Fruit fly (Drosophila melanogaster) whole organism, adult: ENCODE measurements around the gene RpS17.

Source experiments
- CG11617 ChIP-seq: fragments of 200-800 bp; sonication (Bioruptor generic); optimal IDR thresholded peaks from 2 replicates; lab custom pipeline; 2017; ENCODE audit warnings: mild to moderate bottlenecking, missing biosample characterization, missing genetic modification reagents, missing genetic modification characterization
- CG12768 ChIP-seq: fragments of 200-800 bp; sonication (Bioruptor generic); optimal IDR thresholded peaks from 2 replicates; lab custom pipeline; 2017; ENCODE audit warnings: missing biosample characterization, missing genetic modification characterization, mild to moderate bottlenecking, moderate library complexity, missing genetic modification reagents
- CG14711 ChIP-seq: fragments of 200-800 bp; sonication (Bioruptor generic); optimal IDR thresholded peaks from 2 replicates; lab custom pipeline; 2018; ENCODE audit warnings: missing biosample characterization, mild to moderate bottlenecking, missing genetic modification characterization, moderate library complexity
- CG1620 ChIP-seq: fragments of 200-800 bp; sonication (Bioruptor generic); optimal IDR thresholded peaks from 2 replicates; lab custom pipeline; 2016; ENCODE audit warnings: missing biosample characterization, missing genetic modification characterization
- CG33017 ChIP-seq: fragments of 200-800 bp; sonication (Bioruptor generic); optimal IDR thresholded peaks from 2 replicates; lab custom pipeline; 2018; ENCODE audit warnings: missing biosample characterization, mild to moderate bottlenecking, missing genetic modification characterization, moderate library complexity
- CG5204 ChIP-seq: fragments of 200-800 bp; sonication (Bioruptor generic); optimal IDR thresholded peaks from 2 replicates; lab custom pipeline; 2016; ENCODE audit warnings: missing biosample characterization, missing genetic modification characterization
- CG7045 ChIP-seq: fragments of 200-800 bp; sonication (Bioruptor generic); optimal IDR thresholded peaks from 2 replicates; lab custom pipeline; 2017; ENCODE audit warnings: missing biosample characterization, mild to moderate bottlenecking, missing genetic modification characterization
- CG7101 ChIP-seq: fragments of 200-800 bp; sonication (Bioruptor generic); optimal IDR thresholded peaks from 2 replicates; lab custom pipeline; 2018; ENCODE audit warnings: missing biosample characterization, mild to moderate bottlenecking, missing genetic modification characterization, moderate library complexity
- Clk ChIP-seq: fragments of 200-800 bp; sonication (Bioruptor generic); optimal IDR thresholded peaks from 2 replicates; lab custom pipeline; 2017; ENCODE audit warnings: missing biosample characterization, missing genetic modification characterization
- Crg-1 ChIP-seq: fragments of 200-800 bp; sonication (Bioruptor generic); optimal IDR thresholded peaks from 2 replicates; lab custom pipeline; 2016; ENCODE audit warnings: missing biosample characterization, missing genetic modification characterization
- Hr96 ChIP-seq: fragments of 200-800 bp; sonication (Bioruptor generic); optimal IDR thresholded peaks from 2 replicates; lab custom pipeline; 2016; ENCODE audit warnings: missing biosample characterization, missing genetic modification characterization
- Mnt ChIP-seq: fragments of 200-800 bp; sonication (Bioruptor generic); optimal IDR thresholded peaks from 2 replicates; lab custom pipeline; 2016; ENCODE audit warnings: missing biosample characterization, mild to moderate bottlenecking, missing genetic modification characterization
- bab1 ChIP-seq: fragments of 200-800 bp; sonication (Bioruptor generic); optimal IDR thresholded peaks from 3 replicates; lab custom pipeline; 2019; ENCODE audit warnings: missing biosample characterization, mild to moderate bottlenecking, missing genetic modification characterization, moderate library complexity
- cic ChIP-seq: fragments of 200-800 bp; sonication (Bioruptor generic); optimal IDR thresholded peaks from 2 replicates; lab custom pipeline; 2017; ENCODE audit warnings: missing biosample characterization, mild to moderate bottlenecking, missing genetic modification characterization, moderate library complexity
- cnc ChIP-seq, 2 experiments: fragments of >200 bp; optimal IDR thresholded peaks; 2 replicates each; lab custom pipeline; 2017
- kay ChIP-seq: fragments of 200-800 bp; sonication (Bioruptor generic); peaks from one replicate; lab custom pipeline; 2016; ENCODE audit warnings: missing biosample characterization, missing genetic modification characterization, borderline replicate concordance
- ovo ChIP-seq: fragments of 200-800 bp; sonication (Bioruptor generic); optimal IDR thresholded peaks from 2 replicates; lab custom pipeline; 2016; ENCODE audit warnings: missing biosample characterization, missing genetic modification characterization
- pad ChIP-seq: fragments of 200-800 bp; sonication (Bioruptor generic); optimal IDR thresholded peaks from 3 replicates; lab custom pipeline; 2017; ENCODE audit warnings: missing biosample characterization, missing genetic modification characterization, mild to moderate bottlenecking, moderate library complexity, missing genetic modification reagents
- tj ChIP-seq: fragments of 200-800 bp; sonication (Bioruptor generic); optimal IDR thresholded peaks from 3 replicates; lab custom pipeline; 2017; ENCODE audit warnings: missing biosample characterization, mild to moderate bottlenecking, missing genetic modification characterization, moderate library complexity
- toe ChIP-seq: fragments of 200-800 bp; sonication (Bioruptor generic); optimal IDR thresholded peaks from 2 replicates; lab custom pipeline; 2016; ENCODE audit warnings: missing biosample characterization, missing genetic modification characterization

The RpS17 gene

dm6 chr3L:9455819-9456388 is 26.3 kb upstream of the RpS17 start, which contains the start of the genes phol and CG3552:
Gene phol, minus strand, starts transcription at chr3L:9456281.
Gene CG3552, plus strand, starts transcription at chr3L:9456318.
- TF ChIP-seq cic = no peak
- TF ChIP-seq pad (GFP tag; lab: Kevin White, UChicago) = peak; percentile 8
- peak; percentile 90 for TF ChIP-seq CG14711 (tag; lab: Kevin White, UChicago)
- no peak for TF ChIP-seq kay
- no peak for TF ChIP-seq cnc (optimal IDR thresholded peaks at IDR 0.05; lab: Kevin White, UChicago)
- peak; percentile 6 for TF ChIP-seq Mnt
- TF ChIP-seq CG33017 (tag; lab: Kevin White, UChicago) = no peak
- TF ChIP-seq CG11617 (GFP tag; lab: Kevin White, UChicago) = peak; percentile 56
- no peak for TF ChIP-seq CG1620 (GFP tag; lab: Kevin White, UChicago)
- TF ChIP-seq toe = peak; percentile 33
- TF ChIP-seq CG12768 (GFP tag; lab: Kevin White, UChicago) = no peak
- peak; percentile 26 for TF ChIP-seq tj
- TF ChIP-seq Crg-1 (GFP tag; lab: Kevin White, UChicago) = no peak
- TF ChIP-seq CG7101 (tag; lab: Kevin White, UChicago) = no peak
- TF ChIP-seq CG5204 (GFP tag; lab: Kevin White, UChicago) = no peak
- TF ChIP-seq CG7045 = no peak
- no peak for TF ChIP-seq Clk (GFP tag; lab: Kevin White, UChicago)
- TF ChIP-seq bab1 (GFP tag; lab: Kevin White, UChicago) = peak; percentile 0
- TF ChIP-seq ovo (GFP tag; lab: Kevin White, UChicago) = no peak
- TF ChIP-seq Hr96 (GFP tag; lab: Kevin White, UChicago) = no peak

dm6 chr3L:9452422-9452821 is 22.8 kb upstream of the RpS17 start:
- TF ChIP-seq cic = peak; percentile 92
- TF ChIP-seq CG14711 (tag; lab: Kevin White, UChicago) = no peak
- TF ChIP-seq CG12768 (GFP tag; lab: Kevin White, UChicago) = peak; percentile 9

dm6 chr3L:9451522-9452118 is 22.0 kb upstream of the RpS17 start, which contains the start of the genes CG3448 and ghi:
Gene CG3448, minus strand, starts transcription at chr3L:9451572.
Gene ghi, plus strand, starts transcription at chr3L:9451876.
- peak; percentile 86 for TF ChIP-seq CG7101 (tag; lab: Kevin White, UChicago)
- peak; percentile 71 for TF ChIP-seq CG11617 (GFP tag; lab: Kevin White, UChicago)
- TF ChIP-seq Clk (GFP tag; lab: Kevin White, UChicago) = peak; percentile 32
- peak; percentile 63 for TF ChIP-seq cic
- TF ChIP-seq tj = peak; percentile 12
- no peak for TF ChIP-seq ovo (GFP tag; lab: Kevin White, UChicago)
- peak; percentile 68 for TF ChIP-seq CG33017 (tag; lab: Kevin White, UChicago)
- TF ChIP-seq pad (GFP tag; lab: Kevin White, UChicago) = peak; percentile 69
- TF ChIP-seq cnc (optimal IDR thresholded peaks at IDR 0.05; lab: Kevin White, UChicago) = no peak
- TF ChIP-seq CG5204 (GFP tag; lab: Kevin White, UChicago) = no peak
- TF ChIP-seq CG7045 = peak; percentile 75
- peak; percentile 87 for TF ChIP-seq CG12768 (GFP tag; lab: Kevin White, UChicago)
- TF ChIP-seq toe = peak; percentile 84
- TF ChIP-seq CG1620 (GFP tag; lab: Kevin White, UChicago) = peak; percentile 72
- TF ChIP-seq Mnt = peak; percentile 77
- no peak for TF ChIP-seq Hr96 (GFP tag; lab: Kevin White, UChicago)
- TF ChIP-seq bab1 (GFP tag; lab: Kevin White, UChicago) = peak; percentile 84
- peak; percentile 44 for TF ChIP-seq Crg-1 (GFP tag; lab: Kevin White, UChicago)
- TF ChIP-seq kay = no peak
- peak; percentile 99 for TF ChIP-seq CG14711 (tag; lab: Kevin White, UChicago)

dm6 chr3L:9447239-9447777 is 17.7 kb upstream of the RpS17 start:
- peak; percentile 99 for TF ChIP-seq kay
- TF ChIP-seq toe = no peak
- peak; percentile 55 for TF ChIP-seq tj
- TF ChIP-seq CG14711 (tag; lab: Kevin White, UChicago) = peak; percentile 84
- peak; percentile 59 for TF ChIP-seq cic
- TF ChIP-seq CG33017 (tag; lab: Kevin White, UChicago) = peak; percentile 55
- TF ChIP-seq CG7101 (tag; lab: Kevin White, UChicago) = no peak
- TF ChIP-seq Mnt = peak; percentile 12

- TF ChIP-seq CG7045 (no peak), CG11617 (GFP tag; lab: Kevin White, UChicago) (peak; percentile 42), Hr96 (GFP tag; lab: Kevin White, UChicago) (peak; percentile 43), CG1620 (GFP tag; lab: Kevin White, UChicago) (no peak), bab1 (GFP tag; lab: Kevin White, UChicago) (peak; percentile 42), CG14711 (tag; lab: Kevin White, UChicago) (peak; percentile 45), toe (peak; percentile 57), CG12768 (GFP tag; lab: Kevin White, UChicago) (peak; percentile 37), tj (no peak), cic (peak; percentile 36), CG33017 (tag; lab: Kevin White, UChicago) (peak; percentile 29), Mnt (peak; percentile 51), Crg-1 (GFP tag; lab: Kevin White, UChicago) (peak; percentile 34), Clk (GFP tag; lab: Kevin White, UChicago) (no peak), ovo (GFP tag; lab: Kevin White, UChicago) (peak; percentile 31), CG7101 (tag; lab: Kevin White, UChicago) (peak; percentile 30), pad (GFP tag; lab: Kevin White, UChicago) (peak; percentile 35)
These were observed 17.2 kb upstream of the RpS17 start, which contains the start of gene CG3529 for dm6 chr3L:9446731-9447238. Gene CG3529, plus strand, starts transcription at chr3L:9446864.
